Fruit fly (Drosophila melanogaster): ENCODE results near the gene Ada.

The Ada gene

DNA sequence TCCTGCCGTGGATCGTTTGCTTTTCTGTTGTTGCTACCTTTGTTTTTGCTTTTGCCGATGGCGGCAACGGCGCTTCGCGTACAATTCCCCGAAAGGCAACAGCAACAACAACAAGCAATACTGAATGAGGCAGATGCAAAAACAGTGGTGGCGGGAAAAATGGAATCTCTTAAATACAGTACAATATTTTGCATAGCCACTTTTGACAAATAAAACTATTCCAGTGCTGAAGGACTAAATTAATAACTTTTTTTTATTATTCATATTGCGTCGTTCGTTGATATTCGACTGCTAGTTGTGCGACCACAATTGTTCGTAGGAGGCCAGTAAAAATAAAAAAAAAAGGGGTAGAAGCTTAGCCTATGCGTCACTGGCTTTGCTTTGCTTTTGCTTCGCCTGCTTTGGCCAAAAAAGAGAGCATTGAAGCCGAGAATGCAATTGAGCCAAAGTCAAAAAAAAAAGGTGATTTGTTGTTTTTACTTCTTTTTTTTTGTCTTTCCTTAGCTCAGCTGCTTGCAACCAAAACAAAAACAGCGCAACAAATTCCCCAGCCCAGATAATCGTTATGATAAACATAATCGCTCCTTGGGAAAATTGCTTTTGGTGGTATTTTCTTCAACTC is 33.1 kb upstream of the Ada start (continued):
- TF ChIP-seq CG18619 (GFP tag; optimal IDR thresholded peaks at IDR 0.05) = peak; percentile 81
- TF ChIP-seq CG31388 (GFP tag; optimal IDR thresholded peaks at IDR 0.05) = peak; percentile 45
- TF ChIP-seq CG13894 (tag; optimal IDR thresholded peaks at IDR 0.05) = peak; percentile 61
- TF ChIP-seq Meics (GFP tag; optimal IDR thresholded peaks at IDR 0.05) = peak; percentile 87
- TF ChIP-seq Rx (GFP tag; IDR thresholded peaks at IDR 0.05) = peak; percentile 88
- TF ChIP-seq eve (GFP tag; optimal IDR thresholded peaks at IDR 0.05) = peak in 1 of 2 experiments; percentile 88
- no peak for TF ChIP-seq Neu2 (GFP tag; optimal IDR thresholded peaks at IDR 0.05; ENCODE audit: borderline replicate concordance)
- peak; percentile 83 for TF ChIP-seq CG1603 (tag; optimal IDR thresholded peaks at IDR 0.05)
- TF ChIP-seq p53 (GFP tag; optimal IDR thresholded peaks at IDR 0.05) = peak; percentile 18
- TF ChIP-seq CG11456 (GFP tag; IDR thresholded peaks at IDR 0.05) = peak; percentile 91
- TF ChIP-seq CG12104 (GFP tag; optimal IDR thresholded peaks at IDR 0.05) = peak; percentile 76
- TF ChIP-seq gt (GFP tag; IDR thresholded peaks at IDR 0.05) = peak; percentile 77
- TF ChIP-seq tx (GFP tag; optimal IDR thresholded peaks at IDR 0.05) = peak; percentile 76
- TF ChIP-seq CG7745 (tag; optimal IDR thresholded peaks at IDR 0.05) = no peak
- TF ChIP-seq cas (GFP tag; IDR thresholded peaks at IDR 0.05) = peak; percentile 71
- peak; percentile 91 for TF ChIP-seq CG15269 (tag; optimal IDR thresholded peaks at IDR 0.05)
- TF ChIP-seq CHES-1-like (GFP tag; optimal IDR thresholded peaks at IDR 0.05) = peak; percentile 80
- no peak for TF ChIP-seq Dll (GFP tag; IDR thresholded peaks at IDR 0.05; ENCODE audit: partially characterized antibody)
- peak; percentile 42 for TF ChIP-seq luna (GFP tag; optimal IDR thresholded peaks at IDR 0.05)
- peak; percentile 80 for TF ChIP-seq CG13296 (GFP tag; optimal IDR thresholded peaks at IDR 0.05)
- TF ChIP-seq Doc3 (GFP tag; IDR thresholded peaks at IDR 0.05; ENCODE audit: partially characterized antibody) = no peak
- peak; percentile 87 for TF ChIP-seq CG14050 (GFP tag; IDR thresholded peaks at IDR 0.05)
- no peak for TF ChIP-seq ato (GFP tag; IDR thresholded peaks at IDR 0.05; ENCODE audit: partially characterized antibody)
- peak; percentile 83 for TF ChIP-seq CG4820 (GFP tag; optimal IDR thresholded peaks at IDR 0.05)
- peak; percentile 73 for TF ChIP-seq CG8089 (GFP tag; optimal IDR thresholded peaks at IDR 0.05)
- peak; percentile 79 for TF ChIP-seq Deaf1 (tag; optimal IDR thresholded peaks at IDR 0.05)
- TF ChIP-seq nerfin-1 (tag; optimal IDR thresholded peaks at IDR 0.05) = peak; percentile 64
- TF ChIP-seq pzg (GFP tag; optimal IDR thresholded peaks at IDR 0.05) = peak; percentile 1
- peak; percentile 60 for TF ChIP-seq psq (GFP tag; optimal IDR thresholded peaks at IDR 0.05)
- TF ChIP-seq Blimp-1 (GFP tag; optimal IDR thresholded peaks at IDR 0.05) = peak; percentile 87
- peak; percentile 68 for TF ChIP-seq Six4 (GFP tag; optimal IDR thresholded peaks at IDR 0.05)
- TF ChIP-seq CG14965 (GFP tag; optimal IDR thresholded peaks at IDR 0.05; ENCODE audit: borderline replicate concordance) = no peak
- peak; percentile 91 for TF ChIP-seq Xrp1 (GFP tag; IDR thresholded peaks at IDR 0.05)
- peak; percentile 76 to 85 for TF ChIP-seq chif (GFP tag; optimal IDR thresholded peaks at IDR 0.05)
- TF ChIP-seq Hr78 (GFP tag; optimal IDR thresholded peaks at IDR 0.05) = peak in 1 of 2 experiments; percentile 46
- peak; percentile 75 for TF ChIP-seq D19A (tag; optimal IDR thresholded peaks at IDR 0.05)
- TF ChIP-seq wdn (GFP tag; IDR thresholded peaks at IDR 0.05) = peak; percentile 84; the same call in 1 of the 2 replicates
- TF ChIP-seq CG30403 (GFP tag; optimal IDR thresholded peaks at IDR 0.05) = peak; percentile 89
- TF ChIP-seq CG2875 (GFP tag; optimal IDR thresholded peaks at IDR 0.05) = peak; percentile 78
- peak; percentile 91 for TF ChIP-seq sisA (GFP tag; IDR thresholded peaks at IDR 0.05)
- TF ChIP-seq CG5953 (GFP tag; IDR thresholded peaks at IDR 0.05) = peak; percentile 93
- no peak for TF ChIP-seq CG14860 (GFP tag; IDR thresholded peaks at IDR 0.05; ENCODE audit: partially characterized antibody)
- peak; percentile 85 for TF ChIP-seq Side (GFP tag; optimal IDR thresholded peaks at IDR 0.05)
- TF ChIP-seq gcm (GFP tag; optimal IDR thresholded peaks at IDR 0.05) = peak; percentile 68
- TF ChIP-seq hkb (optimal IDR thresholded peaks at IDR 0.05) = no peak
- peak; percentile 96 for TF ChIP-seq hkb (GFP tag; IDR thresholded peaks at IDR 0.05)
- peak; percentile 85 for TF ChIP-seq gcm2 (GFP tag; optimal IDR thresholded peaks at IDR 0.05)
- TF ChIP-seq CG9215 (GFP tag; IDR thresholded peaks at IDR 0.05) = peak; percentile 79
- TF ChIP-seq zen (tag; optimal IDR thresholded peaks at IDR 0.05) = peak; percentile 65
